Worm (Caenorhabditis elegans): ENCODE measurements around the gene ZK6.6.

ZK6.6 gene

ce11 chrV:381227-381950 is 7.1 kb upstream of the ZK6.6 start, which contains the start of gene ZK6.8:
Gene ZK6.8, plus strand, starts transcription at chrV:381908.
- TF ChIP-seq unc-120 (tag; optimal IDR thresholded peaks at IDR 0.05; ENCODE audit: poor library complexity, severe bottlenecking) = no peak
- no peak for TF ChIP-seq ceh-43 (GFP tag; optimal IDR thresholded peaks at IDR 0.05)
- TF ChIP-seq ceh-39 (tag; optimal IDR thresholded peaks at IDR 0.05) = no peak
- TF ChIP-seq elt-1 (tag; optimal IDR thresholded peaks at IDR 0.05; ENCODE audit: borderline replicate concordance, insufficient read depth) = no peak
- no peak for TF ChIP-seq hlh-1 (tag; optimal IDR thresholded peaks at IDR 0.05)
- TF ChIP-seq zip-8 (tag; optimal IDR thresholded peaks at IDR 0.05) = no peak
- no peak for TF ChIP-seq tbx-8 (GFP tag; optimal IDR thresholded peaks at IDR 0.05)
- no peak for TF ChIP-seq pha-4 (tag; optimal IDR thresholded peaks at IDR 0.05)
- no peak for TF ChIP-seq snpc-4 (tag; optimal IDR thresholded peaks at IDR 0.05)
- TF ChIP-seq mls-2 (tag; optimal IDR thresholded peaks at IDR 0.05) = no peak
- TF ChIP-seq elt-3 (tag; optimal IDR thresholded peaks at IDR 0.05) = no peak
- no peak for TF ChIP-seq nhr-237 (tag; optimal IDR thresholded peaks at IDR 0.05)
- no peak for TF ChIP-seq lin-32 (GFP tag; optimal IDR thresholded peaks at IDR 0.05)
- no peak for TF ChIP-seq ztf-11 (tag; optimal IDR thresholded peaks at IDR 0.05)
- no peak for TF ChIP-seq unc-39 (tag; optimal IDR thresholded peaks at IDR 0.05)
- no peak for TF ChIP-seq bed-3 (GFP tag; optimal IDR thresholded peaks at IDR 0.05)
- no peak for TF ChIP-seq M03D4.4 (tag; optimal IDR thresholded peaks at IDR 0.05)
- TF ChIP-seq sptf-1 (tag; optimal IDR thresholded peaks at IDR 0.05) = no peak
- TF ChIP-seq ces-1 (GFP tag; optimal IDR thresholded peaks at IDR 0.05) = no peak
- no peak for TF ChIP-seq nhr-76 (tag; optimal IDR thresholded peaks at IDR 0.05)

ce11 chrV:384511-384910 is 4.0 kb upstream of the ZK6.6 start:
- TF ChIP-seq ceh-39 (tag; optimal IDR thresholded peaks at IDR 0.05) (no peak), blmp-1 (tag; optimal IDR thresholded peaks at IDR 0.05) (no peak), mls-2 (tag; optimal IDR thresholded peaks at IDR 0.05) (no peak), sem-2 (GFP tag; optimal IDR thresholded peaks at IDR 0.05) (no peak)

ce11 chrV:385488-385887 is 3.0 kb upstream of the ZK6.6 start, which contains the start of gene lipl-5:
Gene lipl-5, plus strand, starts transcription at chrV:385746.
- TF ChIP-seq ham-2 (GFP tag; optimal IDR thresholded peaks at IDR 0.05) = no peak
- TF ChIP-seq lin-32 (GFP tag; optimal IDR thresholded peaks at IDR 0.05) = no peak
- no peak for TF ChIP-seq nhr-28 (tag; optimal IDR thresholded peaks at IDR 0.05)
- TF ChIP-seq M03D4.4 (tag; optimal IDR thresholded peaks at IDR 0.05) = no peak
- no peak for TF ChIP-seq blmp-1 (tag; optimal IDR thresholded peaks at IDR 0.05)
- no peak for TF ChIP-seq zip-8 (tag; optimal IDR thresholded peaks at IDR 0.05)
- no peak for TF ChIP-seq tbx-8 (GFP tag; optimal IDR thresholded peaks at IDR 0.05)
- TF ChIP-seq nhr-76 (tag; optimal IDR thresholded peaks at IDR 0.05) = no peak
- TF ChIP-seq lin-13 (tag; optimal IDR thresholded peaks at IDR 0.05) = no peak
- TF ChIP-seq cnd-1 (tag; optimal IDR thresholded peaks at IDR 0.05) = no peak
- TF ChIP-seq nhr-237 (tag; optimal IDR thresholded peaks at IDR 0.05) = no peak
- no peak for TF ChIP-seq nhr-2 (tag; optimal IDR thresholded peaks at IDR 0.05)
- no peak for TF ChIP-seq hlh-1 (tag; optimal IDR thresholded peaks at IDR 0.05)
- TF ChIP-seq lsy-2 (tag; optimal IDR thresholded peaks at IDR 0.05) = no peak

ce11 chrV:392199-392678 is 3.7 kb downstream of the ZK6.6 start, which contains the start of gene nhr-254:
Gene nhr-254, plus strand, starts transcription at chrV:392628.
- TF ChIP-seq nhr-2 (tag; optimal IDR thresholded peaks at IDR 0.05) = no peak
- TF ChIP-seq lin-32 (GFP tag; optimal IDR thresholded peaks at IDR 0.05) = no peak
- TF ChIP-seq elt-1 (tag; optimal IDR thresholded peaks at IDR 0.05; ENCODE audit: borderline replicate concordance, insufficient read depth) = no peak
- no peak for TF ChIP-seq hlh-1 (tag; optimal IDR thresholded peaks at IDR 0.05)
- TF ChIP-seq sem-2 (GFP tag; optimal IDR thresholded peaks at IDR 0.05) = no peak
- no peak for TF ChIP-seq M03D4.4 (tag; optimal IDR thresholded peaks at IDR 0.05)
- TF ChIP-seq elt-3 (tag; optimal IDR thresholded peaks at IDR 0.05) = no peak
- no peak for TF ChIP-seq mep-1 (tag; optimal IDR thresholded peaks at IDR 0.05)
- TF ChIP-seq drap-1 (GFP tag; optimal IDR thresholded peaks at IDR 0.05) = no peak
- TF ChIP-seq ceh-83 (GFP tag; optimal IDR thresholded peaks at IDR 0.05) = no peak
- TF ChIP-seq bed-3 (GFP tag; optimal IDR thresholded peaks at IDR 0.05) = no peak
- no peak for TF ChIP-seq unc-39 (tag; optimal IDR thresholded peaks at IDR 0.05)
- TF ChIP-seq ceh-39 (tag; optimal IDR thresholded peaks at IDR 0.05) = no peak
- TF ChIP-seq ceh-43 (GFP tag; optimal IDR thresholded peaks at IDR 0.05) = no peak
- no peak for TF ChIP-seq sptf-1 (tag; optimal IDR thresholded peaks at IDR 0.05)
- no peak for TF ChIP-seq mab-5 (tag; optimal IDR thresholded peaks at IDR 0.05)
- TF ChIP-seq nhr-12 (tag; optimal IDR thresholded peaks at IDR 0.05) = no peak

Measured in whole organism, mixed stage, embryonic.